Fruit fly (Drosophila melanogaster) whole organism, embryonic: Measurements from ENCODE around the gene mask.

Experiments used
- Aef1 ChIP-seq: fragments of 200-800 bp; sonication (Bioruptor generic); IDR thresholded peaks from 3 replicates; pipeline ENCODE4 v1.3.6; 2022; ENCODE audit warnings: missing biosample characterization, missing genetic modification characterization
- B-H2 ChIP-seq: fragments of 200-800 bp; sonication (Bioruptor generic); optimal IDR thresholded peaks from 2 replicates; lab custom pipeline; 2018; ENCODE audit warnings: missing biosample characterization, mild to moderate bottlenecking, missing genetic modification characterization
- BtbVII ChIP-seq: fragments of 200-800 bp; sonication (Bioruptor generic); optimal IDR thresholded peaks from 3 replicates; lab custom pipeline; 2017; ENCODE audit warnings: missing biosample characterization, mild to moderate bottlenecking, missing genetic modification characterization
- CG10209 ChIP-seq: fragments of 200-800 bp; sonication (Bioruptor generic); optimal IDR thresholded peaks from 3 replicates; lab custom pipeline; 2017; ENCODE audit warnings: missing biosample characterization, mild to moderate bottlenecking, missing genetic modification characterization, missing genetic modification reagents
- CG12104 ChIP-seq: fragments of 200-800 bp; sonication (Bioruptor generic); optimal IDR thresholded peaks from 3 replicates; lab custom pipeline; 2016; ENCODE audit warnings: missing biosample characterization, missing genetic modification characterization
- CG12744 ChIP-seq: fragments of 200-800 bp; sonication (Bioruptor generic); optimal IDR thresholded peaks from 2 replicates; lab custom pipeline; 2016; ENCODE audit warnings: missing biosample characterization, missing genetic modification characterization
- CG13123 ChIP-seq: fragments of 200-800 bp; sonication (Bioruptor generic); optimal IDR thresholded peaks from 2 replicates; lab custom pipeline; 2016; ENCODE audit warnings: missing biosample characterization, missing genetic modification characterization
- CG13894 ChIP-seq: fragments of 200-800 bp; sonication (Bioruptor generic); optimal IDR thresholded peaks from 3 replicates; lab custom pipeline; 2018; ENCODE audit warnings: missing biosample characterization, mild to moderate bottlenecking, missing genetic modification characterization, moderate library complexity
- CG1529 ChIP-seq: fragments of 200-800 bp; sonication (Bioruptor generic); optimal IDR thresholded peaks from 3 replicates; lab custom pipeline; 2018; ENCODE audit warnings: missing biosample characterization, missing genetic modification characterization
- CG1647 ChIP-seq: fragments of 200-800 bp; sonication (Bioruptor generic); optimal IDR thresholded peaks from 3 replicates; lab custom pipeline; 2016; ENCODE audit warnings: missing biosample characterization, missing genetic modification characterization
- CG17912 ChIP-seq: fragments of 200-800 bp; sonication (Bioruptor generic); optimal IDR thresholded peaks from 2 replicates; lab custom pipeline; 2018; ENCODE audit warnings: missing biosample characterization, mild to moderate bottlenecking, missing genetic modification characterization
- CG2129 ChIP-seq: fragments of 200-800 bp; sonication (Bioruptor generic); IDR thresholded peaks from 2 replicates; pipeline ENCODE4 v1.3.6; 2022; ENCODE audit warnings: missing biosample characterization, missing genetic modification characterization; ENCODE audit not compliant: partially characterized antibody
- CG2875 ChIP-seq: fragments of 200-800 bp; sonication (Bioruptor generic); optimal IDR thresholded peaks from 2 replicates; lab custom pipeline; 2017; ENCODE audit warnings: missing biosample characterization, mild to moderate bottlenecking, missing genetic modification characterization, missing genetic modification reagents
- CG3065 ChIP-seq: fragments of 200-800 bp; sonication (Bioruptor generic); optimal IDR thresholded peaks from 2 replicates; lab custom pipeline; 2016; ENCODE audit warnings: missing biosample characterization, missing genetic modification characterization
- CG31365 ChIP-seq: fragments of 200-800 bp; sonication (Bioruptor generic); optimal IDR thresholded peaks from 2 replicates; lab custom pipeline; 2018; ENCODE audit warnings: missing biosample characterization, mild to moderate bottlenecking, missing genetic modification characterization
- CG33213 ChIP-seq: fragments of 200-800 bp; sonication (Bioruptor generic); optimal IDR thresholded peaks from 3 replicates; lab custom pipeline; 2016; ENCODE audit warnings: missing biosample characterization, missing genetic modification characterization
- CG34422 ChIP-seq: fragments of 200-800 bp; sonication (Bioruptor generic); IDR thresholded peaks from 3 replicates; pipeline ENCODE4 v1.3.6; 2022; ENCODE audit warnings: missing biosample characterization, missing genetic modification characterization
- CG6254 ChIP-seq: fragments of 200-800 bp; sonication (Bioruptor generic); optimal IDR thresholded peaks from 3 replicates; lab custom pipeline; 2017; ENCODE audit warnings: mild to moderate bottlenecking, missing biosample characterization, missing genetic modification reagents, missing genetic modification characterization
- CG6854 ChIP-seq: fragments of 200-800 bp; sonication (Bioruptor generic); optimal IDR thresholded peaks from 3 replicates; lab custom pipeline; 2017; ENCODE audit warnings: missing biosample characterization, mild to moderate bottlenecking, missing genetic modification characterization
- CG7271 ChIP-seq: fragments of 200-800 bp; sonication (Bioruptor generic); optimal IDR thresholded peaks from 2 replicates; lab custom pipeline; 2018; ENCODE audit warnings: missing biosample characterization, mild to moderate bottlenecking, missing genetic modification characterization, moderate library complexity
- CG8924 ChIP-seq: fragments of 200-800 bp; optimal IDR thresholded peaks from 3 replicates; lab custom pipeline; 2019; ENCODE audit warnings: missing biosample characterization, mild to moderate bottlenecking, missing genetic modification characterization, moderate library complexity
- Dip2 ChIP-seq: fragments of 200-800 bp; sonication (Bioruptor generic); IDR thresholded peaks from 2 replicates; pipeline ENCODE4 v1.3.6; 2022; ENCODE audit warnings: missing biosample characterization, missing genetic modification characterization
- Dll ChIP-seq: fragments of 200-800 bp; sonication (Bioruptor generic); IDR thresholded peaks from 4 replicates; pipeline ENCODE4 v1.3.6; 2022; ENCODE audit warnings: missing biosample characterization, missing genetic modification characterization; ENCODE audit not compliant: partially characterized antibody
- Gug ChIP-seq: fragments of 200-800 bp; sonication (Bioruptor generic); IDR thresholded peaks from 4 replicates; pipeline ENCODE4 v1.3.6; 2022; ENCODE audit warnings: missing biosample characterization, missing genetic modification characterization
- HLHmδ ChIP-seq: fragments of 200-800 bp; sonication (Bioruptor generic); optimal IDR thresholded peaks from 2 replicates; lab custom pipeline; 2018; ENCODE audit warnings: missing biosample characterization, mild to moderate bottlenecking, missing genetic modification characterization, moderate library complexity
- Hmr ChIP-seq: fragments of 200-800 bp; sonication (Bioruptor generic); optimal IDR thresholded peaks from 3 replicates; lab custom pipeline; 2017; ENCODE audit warnings: mild to moderate bottlenecking, missing biosample characterization, missing genetic modification reagents, missing genetic modification characterization
- NFAT ChIP-seq: fragments of 200-800 bp; sonication (Bioruptor generic); IDR thresholded peaks from 2 replicates; pipeline ENCODE4 v1.3.6; 2022; ENCODE audit warnings: missing biosample characterization, missing genetic modification characterization
- Oli ChIP-seq: fragments of 200-800 bp; sonication (Bioruptor generic); optimal IDR thresholded peaks from 2 replicates; lab custom pipeline; 2018; ENCODE audit warnings: missing biosample characterization, mild to moderate bottlenecking, missing genetic modification characterization, moderate library complexity
- Sry-δ ChIP-seq: fragments of 200-800 bp; sonication (Bioruptor generic); optimal IDR thresholded peaks from 2 replicates; lab custom pipeline; 2016; ENCODE audit warnings: missing biosample characterization, missing genetic modification characterization
- Vsx1 ChIP-seq: fragments of 200-800 bp; sonication (Bioruptor generic); optimal IDR thresholded peaks from 2 replicates; lab custom pipeline; 2017; ENCODE audit warnings: missing biosample characterization, mild to moderate bottlenecking, missing genetic modification characterization, missing genetic modification reagents
- bigmax ChIP-seq: fragments of 200-800 bp; sonication (Bioruptor generic); optimal IDR thresholded peaks from 2 replicates; lab custom pipeline; 2018; ENCODE audit warnings: missing biosample characterization, mild to moderate bottlenecking, missing genetic modification characterization
- danr ChIP-seq: fragments of 200-800 bp; sonication (Bioruptor generic); IDR thresholded peaks from 2 replicates; pipeline ENCODE4 v1.3.6; 2022; ENCODE audit warnings: missing biosample characterization, missing genetic modification characterization
- dm ChIP-seq: fragments of 200-800 bp; sonication (Bioruptor generic); optimal IDR thresholded peaks from 3 replicates; lab custom pipeline; 2016; ENCODE audit warnings: missing biosample characterization, missing genetic modification characterization
- esg ChIP-seq: fragments of 200-800 bp; sonication (Bioruptor generic); conservative IDR thresholded peaks from 2 replicates; pipeline ENCODE4 v1.3.6; 2022; ENCODE audit warnings: missing biosample characterization, missing genetic modification characterization
- fd96Cb ChIP-seq: fragments of 200-800 bp; sonication (Bioruptor generic); optimal IDR thresholded peaks from 2 replicates; lab custom pipeline; 2018; ENCODE audit warnings: missing biosample characterization, mild to moderate bottlenecking, missing genetic modification characterization, moderate library complexity
- gce ChIP-seq: fragments of 200-800 bp; sonication (Bioruptor generic); IDR thresholded peaks from 3 replicates; pipeline ENCODE4 v1.3.6; 2022; ENCODE audit warnings: missing biosample characterization, missing genetic modification characterization
- gcm2 ChIP-seq: fragments of 200-800 bp; sonication (Bioruptor generic); optimal IDR thresholded peaks from 2 replicates; lab custom pipeline; 2016; ENCODE audit warnings: missing biosample characterization, missing genetic modification characterization
- grn ChIP-seq: fragments of 200-800 bp; sonication (Bioruptor generic); optimal IDR thresholded peaks from 3 replicates; lab custom pipeline; 2017; ENCODE audit warnings: missing biosample characterization, missing genetic modification characterization
- hbn ChIP-seq: fragments of 200-800 bp; sonication (Bioruptor generic); IDR thresholded peaks from 2 replicates; pipeline ENCODE4 v1.3.6; 2022; ENCODE audit warnings: missing biosample characterization, missing genetic modification characterization; ENCODE audit not compliant: partially characterized antibody
- her ChIP-seq: fragments of 200-800 bp; sonication (Bioruptor generic); optimal IDR thresholded peaks from 2 replicates; lab custom pipeline; 2016; ENCODE audit warnings: missing biosample characterization, missing genetic modification characterization
- kay ChIP-seq: fragments of 200-800 bp; sonication (Bioruptor generic); optimal IDR thresholded peaks from 2 replicates; lab custom pipeline; 2016; ENCODE audit warnings: missing biosample characterization, missing genetic modification characterization
- mirr ChIP-seq: fragments of 200-800 bp; sonication (Bioruptor generic); optimal IDR thresholded peaks from 3 replicates; lab custom pipeline; 2018; ENCODE audit warnings: missing biosample characterization, mild to moderate bottlenecking, missing genetic modification characterization
- nom ChIP-seq: fragments of 200-800 bp; sonication (Bioruptor generic); optimal IDR thresholded peaks from 2 replicates; lab custom pipeline; 2017; ENCODE audit warnings: missing biosample characterization, missing genetic modification characterization, mild to moderate bottlenecking, moderate library complexity, missing genetic modification reagents
- prd ChIP-seq, 3 experiments: fragments of >200 bp in 2 of 3; fragments of 200-800 bp in 1 of 3; sonication (Bioruptor generic) in 1 of 3; optimal IDR thresholded peaks in 2 of 3; IDR thresholded peaks in 1 of 3; 2 replicates in 2 of 3; 3 replicates in 1 of 3; pipeline versions ENCODE4 v1.3.6 to Lab custom; 2017 to 2022; ENCODE audit warnings: missing biosample characterization in 1 of 3, missing genetic modification characterization in 1 of 3
- salm ChIP-seq: fragments of 200-800 bp; sonication (Bioruptor generic); optimal IDR thresholded peaks from 2 replicates; lab custom pipeline; 2018; ENCODE audit warnings: missing biosample characterization, mild to moderate bottlenecking, missing genetic modification characterization
- sc ChIP-seq, 3 experiments: fragments of >200 bp in 2 of 3; fragments of 200-800 bp in 1 of 3; sonication (Bioruptor generic) in 1 of 3; optimal IDR thresholded peaks; 2 replicates in 2 of 3; 3 replicates in 1 of 3; lab custom pipeline; 2017; ENCODE audit warnings: mild to moderate bottlenecking in 1 of 3, missing biosample characterization in 1 of 3, missing genetic modification characterization in 1 of 3, missing genetic modification reagents in 1 of 3
- shn ChIP-seq: fragments of 200-800 bp; sonication (Bioruptor generic); optimal IDR thresholded peaks from 3 replicates; lab custom pipeline; 2016; ENCODE audit warnings: missing biosample characterization, missing genetic modification characterization
- so ChIP-seq: fragments of 200-800 bp; sonication (Bioruptor generic); IDR thresholded peaks from 3 replicates; pipeline ENCODE4 v1.3.6; 2022; ENCODE audit warnings: missing biosample characterization, missing genetic modification characterization
- tio ChIP-seq: fragments of 200-800 bp; sonication (Bioruptor generic); optimal IDR thresholded peaks from 2 replicates; lab custom pipeline; 2017; ENCODE audit warnings: missing biosample characterization, missing genetic modification characterization, inconsistent platforms
- zfh1 ChIP-seq: fragments of 200-800 bp; sonication (Bioruptor generic); IDR thresholded peaks from 3 replicates; pipeline ENCODE4 v1.3.6; 2022; ENCODE audit warnings: missing biosample characterization, missing genetic modification characterization

Gene mask

dm6 chr3R:24252494-24252893, 22.1 kb downstream of the mask start, which contains the start of gene beta-PheRS (continued):
- TF ChIP-seq CG3065 (GFP tag; lab: Kevin White, UChicago) (peak; percentile 33), prd (optimal IDR thresholded peaks at IDR 0.05; lab: Kevin White, UChicago) (no peak), prd (GFP tag; IDR thresholded peaks at IDR 0.05; lab: Robert Waterston, UW) (peak; percentile 54; the same call in 1 of the 3 replicates), CG1529 (GFP tag; lab: Kevin White, UChicago) (no peak), Hmr (GFP tag; lab: Kevin White, UChicago) (no peak), gcm2 (GFP tag; lab: Kevin White, UChicago) (no peak), mirr (GFP tag; lab: Kevin White, UChicago) (no peak), CG34422 (GFP tag; lab: Robert Waterston, UW) (peak; percentile 92), salm (tag; lab: Kevin White, UChicago) (no peak), Gug (GFP tag; lab: Robert Waterston, UW) (peak; percentile 53; the same call in 1 of the 4 replicates), CG12744 (no peak), danr (no peak), CG12104 (GFP tag; lab: Kevin White, UChicago) (no peak), CG17912 (GFP tag; lab: Kevin White, UChicago) (peak; percentile 59), nom (GFP tag; lab: Kevin White, UChicago) (no peak), CG6254 (GFP tag; lab: Kevin White, UChicago) (no peak), BtbVII (GFP tag; lab: Kevin White, UChicago) (no peak), CG7271 (tag; lab: Kevin White, UChicago) (peak; percentile 56), her (GFP tag; lab: Kevin White, UChicago) (peak; percentile 62), Oli (no peak), shn (GFP tag; lab: Kevin White, UChicago) (peak; percentile 51), NFAT (GFP tag; lab: Robert Waterston, UW) (peak; percentile 77), CG1647 (GFP tag; lab: Kevin White, UChicago) (peak; percentile 57), CG31365 (tag; lab: Kevin White, UChicago) (no peak), Dip2 (GFP tag; lab: Robert Waterston, UW) (no peak), hbn (peak; percentile 87), CG2875 (no peak), Aef1 (no peak; the same call in 2 of the 3 replicates), gce (GFP tag; lab: Robert Waterston, UW) (no peak), grn (GFP tag; lab: Kevin White, UChicago) (no peak), kay (GFP tag; lab: Kevin White, UChicago) (peak; percentile 41), zfh1 (GFP tag; lab: Robert Waterston, UW) (no peak), esg (GFP tag; lab: Robert Waterston, UW) (0 out of 2 replicates have a peak, but pooled peaks have one; percentile 29), Dll (GFP tag; lab: Robert Waterston, UW) (peak; percentile 88), dm (GFP tag; lab: Kevin White, UChicago) (peak; percentile 78), Sry-δ (GFP tag; lab: Kevin White, UChicago) (peak; percentile 81), tio (GFP tag; lab: Kevin White, UChicago) (no peak), CG2129 (GFP tag; lab: Robert Waterston, UW) (peak; percentile 63), HLHmδ (no peak), so (no peak), bigmax (GFP tag; lab: Kevin White, UChicago) (no peak), sc (optimal IDR thresholded peaks at IDR 0.05; lab: Kevin White, UChicago) (no peak), sc (GFP tag; optimal IDR thresholded peaks at IDR 0.05; lab: Kevin White, UChicago) (no peak), CG33213 (GFP tag; lab: Kevin White, UChicago) (peak; percentile 77), CG8924 (tag; lab: Kevin White, UChicago) (no peak), CG13123 (GFP tag; lab: Kevin White, UChicago) (no peak), CG6854 (GFP tag; lab: Kevin White, UChicago) (no peak), Vsx1 (GFP tag; lab: Kevin White, UChicago) (no peak), CG10209 (GFP tag; lab: Kevin White, UChicago) (no peak), CG13894 (tag; lab: Kevin White, UChicago) (no peak), B-H2 (GFP tag; lab: Kevin White, UChicago) (no peak), fd96Cb (peak; percentile 41)
